Worm (Caenorhabditis elegans) whole organism, early embryonic: ENCODE measurements around the gene try-1.

Source experiments
- B0310.2 ChIP-seq: sonication (generic microtip); optimal IDR thresholded peaks from 2 replicates; lab custom pipeline; 2016; ENCODE audit warnings: mild to moderate bottlenecking, missing genetic modification characterization, missing compliant biosample characterization
- F13C5.2 ChIP-seq: sonication (generic microtip); optimal IDR thresholded peaks from 2 replicates; lab custom pipeline; 2017; ENCODE audit warnings: mild to moderate bottlenecking, missing genetic modification characterization, inconsistent platforms, missing compliant biosample characterization
- aly-1 ChIP-seq: sonication (generic microtip); optimal IDR thresholded peaks from 2 replicates; lab custom pipeline; 2016; ENCODE audit warnings: missing genetic modification characterization, missing compliant biosample characterization
- ama-1 ChIP-seq: fragments of 150-350 bp; optimal IDR thresholded peaks from 2 replicates; lab custom pipeline; 2014
- ceh-13 ChIP-seq: fragments of 200-800 bp; sonication (Bioruptor generic); optimal IDR thresholded peaks from 2 replicates; lab custom pipeline; 2018; ENCODE audit warnings: mild to moderate bottlenecking, missing genetic modification characterization, missing compliant biosample characterization
- ceh-36 ChIP-seq: sonication (generic microtip); optimal IDR thresholded peaks from 2 replicates; lab custom pipeline; 2016; ENCODE audit warnings: missing genetic modification characterization, inconsistent platforms, missing compliant biosample characterization
- ets-7 ChIP-seq: sonication (generic microtip); optimal IDR thresholded peaks from 2 replicates; lab custom pipeline; 2016; ENCODE audit warnings: missing genotype, missing genetic modification characterization, missing compliant biosample characterization
- flt-1 ChIP-seq: fragments of 200-800 bp; sonication (Bioruptor generic); IDR thresholded peaks from 2 replicates; pipeline ENCODE4 v1.3.6; 2022; ENCODE audit warnings: missing genetic modification characterization, missing compliant biosample characterization
- hmbx-1 ChIP-seq: sonication (generic microtip); optimal IDR thresholded peaks from 2 replicates; lab custom pipeline; 2016; ENCODE audit warnings: mild to moderate bottlenecking, missing genetic modification characterization, missing compliant biosample characterization
- hmg-4 ChIP-seq: fragments of 200-800 bp; sonication (Bioruptor generic); optimal IDR thresholded peaks from 2 replicates; lab custom pipeline; 2018; ENCODE audit warnings: mild to moderate bottlenecking, missing genetic modification characterization, missing compliant biosample characterization
- hnd-1 ChIP-seq: sonication (generic microtip); optimal IDR thresholded peaks from 2 replicates; lab custom pipeline; 2016; ENCODE audit warnings: missing genetic modification characterization, missing compliant biosample characterization
- pes-1 ChIP-seq: fragments of 200-800 bp; sonication (Bioruptor generic); IDR thresholded peaks from 2 replicates; pipeline ENCODE4 v1.3.6; 2022; ENCODE audit warnings: missing genetic modification reagents, missing genetic modification characterization, missing compliant biosample characterization
- scrt-1 ChIP-seq: fragments of 200-800 bp; sonication (Bioruptor generic); IDR thresholded peaks from 2 replicates; pipeline ENCODE4 v1.3.6; 2022; ENCODE audit warnings: missing genetic modification characterization, missing compliant biosample characterization
- sea-1 ChIP-seq: fragments of 200-800 bp; sonication (Bioruptor generic); conservative IDR thresholded peaks from 2 replicates; pipeline ENCODE4 v1.3.6; 2022; ENCODE audit warnings: missing genetic modification characterization, missing compliant biosample characterization
- tbx-11 ChIP-seq: fragments of 200-800 bp; sonication (Bioruptor generic); IDR thresholded peaks from 2 replicates; pipeline ENCODE4 v1.3.6; 2022; ENCODE audit warnings: missing genetic modification characterization, missing compliant biosample characterization
- tbx-37 ChIP-seq: fragments of 200-800 bp; sonication (Bioruptor generic); conservative IDR thresholded peaks from 2 replicates; pipeline ENCODE4 v1.3.6; 2022; ENCODE audit warnings: missing genetic modification reagents, missing genetic modification characterization, missing compliant biosample characterization
- tra-4 ChIP-seq: sonication (generic microtip); optimal IDR thresholded peaks from 2 replicates; lab custom pipeline; 2017; ENCODE audit warnings: missing genetic modification characterization, missing compliant biosample characterization

The try-1 gene

DNA sequence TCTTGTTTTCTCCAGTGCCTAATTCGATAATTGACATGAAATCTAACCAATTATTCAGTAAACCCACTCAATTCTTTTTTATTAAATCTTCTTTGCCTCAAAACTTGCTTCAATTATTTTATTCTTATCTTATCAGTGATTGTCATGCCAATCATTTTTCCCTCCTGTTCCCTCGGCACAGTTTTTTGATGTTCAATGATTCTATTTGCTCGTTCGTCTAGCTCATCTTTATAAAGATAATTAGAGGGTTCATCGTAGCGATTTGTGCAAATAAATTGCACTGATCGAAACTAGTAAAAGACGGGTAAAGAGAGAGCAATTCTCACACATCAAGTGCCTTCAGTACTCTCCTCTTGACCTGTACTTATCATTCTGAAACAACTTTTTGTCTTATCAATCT is 18.3 kb upstream of the try-1 start:
- TF ChIP-seq ets-7 (tag; lab: Kevin White, UChicago) (no peak), tbx-37 (GFP tag; lab: Robert Waterston, UW) (no peak), hmbx-1 (tag; lab: Kevin White, UChicago) (no peak), scrt-1 (GFP tag; lab: Robert Waterston, UW) (no peak), aly-1 (tag; lab: Kevin White, UChicago) (no peak)

ce11 chrII:4966576-4966975 is 17.2 kb upstream of the try-1 start:
- TF ChIP-seq ceh-36 (no peak), B0310.2 (tag; lab: Kevin White, UChicago) (no peak), aly-1 (tag; lab: Kevin White, UChicago) (no peak), pes-1 (GFP tag; lab: Robert Waterston, UW) (no peak), ceh-13 (GFP tag; lab: Kevin White, UChicago) (no peak), tbx-11 (GFP tag; lab: Robert Waterston, UW) (no peak), tbx-37 (GFP tag; lab: Robert Waterston, UW) (no peak), hmg-4 (GFP tag; lab: Kevin White, UChicago) (no peak), hnd-1 (tag; lab: Kevin White, UChicago) (no peak), flt-1 (no peak)

DNA sequence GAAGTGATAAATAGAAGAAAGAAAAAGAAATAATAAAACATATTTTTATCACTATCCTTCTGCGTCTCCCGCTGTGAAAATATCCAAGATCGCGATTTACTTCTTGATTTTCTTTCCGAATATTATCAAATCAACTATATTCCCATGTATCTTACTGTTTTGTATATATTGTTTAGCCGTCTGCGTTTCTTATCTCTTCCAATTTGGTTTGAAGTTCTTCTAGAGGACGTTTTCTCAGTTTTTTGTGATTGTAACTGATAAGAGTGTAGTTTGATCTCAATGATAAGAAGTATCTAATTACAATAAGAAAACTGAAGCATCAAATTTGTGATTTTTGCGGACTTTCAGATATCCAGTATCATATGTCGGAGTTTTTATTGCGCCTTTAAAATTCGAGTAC is 11.4 kb upstream of the try-1 start:
- no peak for TF ChIP-seq ceh-13 (GFP tag; lab: Kevin White, UChicago)
- TF ChIP-seq hmbx-1 (tag; lab: Kevin White, UChicago): no peak
- TF ChIP-seq sea-1: no peak
- TF ChIP-seq tbx-37 (GFP tag; lab: Robert Waterston, UW): no peak
- TF ChIP-seq hnd-1 (tag; lab: Kevin White, UChicago): no peak

DNA sequence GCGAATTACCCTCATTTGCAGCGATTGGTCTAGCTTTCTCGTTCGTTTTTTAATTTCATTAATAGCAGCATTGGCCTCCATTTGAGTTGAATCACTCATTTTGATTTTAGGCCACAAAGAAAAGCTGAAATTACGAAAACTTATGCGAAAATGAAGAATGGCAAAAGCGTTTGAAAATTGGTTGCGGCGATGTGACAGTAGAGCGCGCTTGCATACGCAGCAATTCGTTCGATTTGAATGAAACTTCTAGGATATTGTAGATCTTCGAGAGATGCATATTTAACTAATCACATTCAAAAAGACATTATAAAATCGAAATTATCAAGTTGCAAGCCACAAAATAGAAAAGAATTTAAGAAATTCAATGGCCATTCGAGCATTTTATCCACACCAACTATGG is 10.4 kb upstream of the try-1 start, which contains the start of gene ulp-2:
Gene ulp-2, minus strand, starts transcription at position 158 of the 400 bp plus-strand sequence.
- TF ChIP-seq flt-1: no peak
- no peak for TF ChIP-seq scrt-1 (GFP tag; lab: Robert Waterston, UW)
- TF ChIP-seq aly-1 (tag; lab: Kevin White, UChicago): no peak
- no peak for TF ChIP-seq tra-4 (tag; lab: Kevin White, UChicago)
- TF ChIP-seq sea-1: no peak
- TF ChIP-seq B0310.2 (tag; lab: Kevin White, UChicago): no peak
- no peak for TF ChIP-seq pes-1 (GFP tag; lab: Robert Waterston, UW)
- TF ChIP-seq F13C5.2 (tag; lab: Kevin White, UChicago): no peak
- no peak for TF ChIP-seq hmg-4 (GFP tag; lab: Kevin White, UChicago)
- TF ChIP-seq ceh-36: no peak
- TF ChIP-seq tbx-37 (GFP tag; lab: Robert Waterston, UW): no peak
- TF ChIP-seq hmbx-1 (tag; lab: Kevin White, UChicago): no peak
- TF ChIP-seq tbx-11 (GFP tag; lab: Robert Waterston, UW): no peak
- no peak for TF ChIP-seq ceh-13 (GFP tag; lab: Kevin White, UChicago)
- TF ChIP-seq ama-1 (lab: Kevin White, UChicago): no peak

DNA sequence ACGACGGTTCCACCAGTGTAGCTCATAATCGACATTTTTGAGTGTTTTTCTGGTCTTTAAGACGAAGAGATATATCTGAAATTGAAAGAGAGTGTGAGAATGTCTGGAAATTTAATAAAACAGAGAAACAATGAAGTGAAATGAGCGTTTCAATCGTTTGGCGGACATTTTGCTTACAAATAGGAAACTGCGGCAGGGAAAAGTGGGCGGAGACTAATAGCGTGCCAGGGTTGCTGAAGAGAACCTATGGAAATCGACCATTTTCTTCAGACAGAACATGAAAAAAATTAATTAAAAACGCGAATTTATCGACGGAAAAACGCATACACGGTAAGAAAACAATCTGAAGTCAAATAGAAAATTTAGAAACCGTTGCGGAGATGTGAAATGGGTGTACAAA is 6.0 kb upstream of the try-1 start, which contains the start of gene pbs-3:
Gene pbs-3, minus strand, starts transcription at position 75 of the 400 bp plus-strand sequence.
- TF ChIP-seq hmg-4 (GFP tag; lab: Kevin White, UChicago): no peak
- peak; percentile 16 for TF ChIP-seq F13C5.2 (tag; lab: Kevin White, UChicago)
- TF ChIP-seq ceh-13 (GFP tag; lab: Kevin White, UChicago): no peak
- TF ChIP-seq ets-7 (tag; lab: Kevin White, UChicago): peak; percentile 3
- TF ChIP-seq B0310.2 (tag; lab: Kevin White, UChicago): no peak
- TF ChIP-seq ama-1 (lab: Kevin White, UChicago): no peak
- 0 out of 2 replicates have a peak, but pooled peaks have one; percentile 23 for TF ChIP-seq sea-1
- TF ChIP-seq scrt-1 (GFP tag; lab: Robert Waterston, UW): no peak
- peak; percentile 54; the same call in 1 of the 2 replicates for TF ChIP-seq tbx-37 (GFP tag; lab: Robert Waterston, UW)
- no peak for TF ChIP-seq aly-1 (tag; lab: Kevin White, UChicago)
- no peak for TF ChIP-seq flt-1
- TF ChIP-seq hnd-1 (tag; lab: Kevin White, UChicago): no peak
- no peak for TF ChIP-seq ceh-36
- TF ChIP-seq hmbx-1 (tag; lab: Kevin White, UChicago): no peak
- no peak for TF ChIP-seq tra-4 (tag; lab: Kevin White, UChicago)
- no peak for TF ChIP-seq tbx-11 (GFP tag; lab: Robert Waterston, UW)
- no peak; the same call in 1 of the 2 replicates for TF ChIP-seq pes-1 (GFP tag; lab: Robert Waterston, UW)

- no peak for TF ChIP-seq ceh-36
- no peak for TF ChIP-seq tbx-11 (GFP tag; lab: Robert Waterston, UW)
- no peak for TF ChIP-seq pes-1 (GFP tag; lab: Robert Waterston, UW)
- no peak for TF ChIP-seq hmbx-1 (tag; lab: Kevin White, UChicago)
- TF ChIP-seq scrt-1 (GFP tag; lab: Robert Waterston, UW): no peak
- no peak for TF ChIP-seq B0310.2 (tag; lab: Kevin White, UChicago)
- TF ChIP-seq aly-1 (tag; lab: Kevin White, UChicago): no peak
Measured at ce11 chrII:4954099-4954959, 5.0 kb upstream of the try-1 start.

DNA sequence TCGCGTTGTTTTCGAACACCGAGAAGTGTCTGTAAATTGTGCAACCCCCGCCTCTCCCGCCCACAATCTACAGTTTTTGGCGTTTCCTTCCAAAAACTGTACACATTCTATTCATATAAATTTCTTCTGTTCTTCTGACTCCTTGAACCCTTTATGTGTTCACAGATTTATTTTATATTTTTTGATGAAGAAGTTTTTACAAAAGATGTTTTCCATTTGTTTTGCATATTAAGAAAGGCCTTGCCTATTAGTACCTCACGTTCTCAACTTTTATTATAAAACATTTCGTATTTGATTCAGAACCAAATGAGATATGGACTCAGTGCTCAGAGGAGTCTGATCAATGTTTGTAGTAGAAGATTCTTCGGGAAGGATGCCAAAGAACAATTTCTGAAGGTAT is 4.0 kb upstream of the try-1 start, which contains the start of gene ndx-3:
Gene ndx-3, plus strand, starts transcription at position 301 of the 400 bp plus-strand sequence.
- TF ChIP-seq B0310.2 (tag; lab: Kevin White, UChicago) (no peak), tbx-11 (GFP tag; lab: Robert Waterston, UW) (no peak), scrt-1 (GFP tag; lab: Robert Waterston, UW) (no peak), ama-1 (lab: Kevin White, UChicago) (no peak), hmbx-1 (tag; lab: Kevin White, UChicago) (no peak), F13C5.2 (tag; lab: Kevin White, UChicago) (no peak), flt-1 (no peak), ets-7 (tag; lab: Kevin White, UChicago) (no peak), ceh-13 (GFP tag; lab: Kevin White, UChicago) (no peak), hnd-1 (tag; lab: Kevin White, UChicago) (no peak), pes-1 (GFP tag; lab: Robert Waterston, UW) (no peak), tbx-37 (GFP tag; lab: Robert Waterston, UW) (no peak), aly-1 (tag; lab: Kevin White, UChicago) (no peak), tra-4 (tag; lab: Kevin White, UChicago) (no peak), hmg-4 (GFP tag; lab: Kevin White, UChicago) (no peak), ceh-36 (no peak), sea-1 (no peak)
